Worm (Caenorhabditis elegans): Measurements from ENCODE around the gene F27E5.9.

Gene F27E5.9

ce11 chrII:10134285-10134995 lies at the start of gene F27E5.9:
TSS of gene F27E5.9 (plus strand) at chrII:10134945.
- TF ChIP-seq peb-1 (tag; optimal IDR thresholded peaks at IDR 0.05) (no peak), ceh-16 (tag; optimal IDR thresholded peaks at IDR 0.05) (no peak), sma-9 (GFP tag; optimal IDR thresholded peaks at IDR 0.05) (peak; percentile 56), sma-9 (tag; optimal IDR thresholded peaks at IDR 0.05) (no peak), ceh-82 (tag; optimal IDR thresholded peaks at IDR 0.05) (no peak), mab-5 (tag; optimal IDR thresholded peaks at IDR 0.05) (no peak), gmeb-1 (tag; optimal IDR thresholded peaks at IDR 0.05) (peak; percentile 38), elt-3 (tag; optimal IDR thresholded peaks at IDR 0.05) (no peak), zag-1 (tag; optimal IDR thresholded peaks at IDR 0.05) (no peak), fos-1 (tag; optimal IDR thresholded peaks at IDR 0.05) (peak; percentile 100), Y55F3AM.14 (GFP tag; optimal IDR thresholded peaks at IDR 0.05) (no peak), nhr-23 (tag; optimal IDR thresholded peaks at IDR 0.05) (no peak), unc-39 (tag; optimal IDR thresholded peaks at IDR 0.05) (no peak), blmp-1 (tag; optimal IDR thresholded peaks at IDR 0.05; ENCODE audit: insufficient read depth) (no peak), mbf-1 (tag; optimal IDR thresholded peaks at IDR 0.05) (no peak), dmd-4 (tag; optimal IDR thresholded peaks at IDR 0.05) (no peak), lsy-2 (tag; optimal IDR thresholded peaks at IDR 0.05) (no peak), nhr-11 (tag; optimal IDR thresholded peaks at IDR 0.05) (no peak), crh-2 (tag; optimal IDR thresholded peaks at IDR 0.05) (peak; percentile 12), nhr-6 (tag; optimal IDR thresholded peaks at IDR 0.05) (no peak), snpc-4 (tag; optimal IDR thresholded peaks at IDR 0.05) (no peak)

DNA sequence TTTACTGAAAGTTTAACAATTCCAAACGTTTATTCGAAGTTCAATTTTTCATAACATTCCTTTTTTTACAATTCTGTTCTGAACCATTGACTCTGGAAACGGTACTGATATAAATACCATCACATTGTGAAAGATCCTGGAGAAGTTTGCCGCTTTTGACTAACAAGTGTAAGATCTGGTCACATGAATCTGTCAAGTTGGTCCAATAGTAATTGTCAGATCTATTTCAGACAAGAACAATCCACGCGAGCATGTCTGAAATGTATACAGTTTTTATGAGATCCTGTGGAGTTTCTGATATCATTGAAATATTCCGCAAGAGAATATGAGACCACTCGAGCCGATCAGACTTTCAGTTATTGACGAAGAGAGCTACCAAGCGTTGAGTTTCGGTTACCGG lies 41.6 kb upstream of the F27E5.9 start:
- no peak for TF ChIP-seq nhr-23 (tag; optimal IDR thresholded peaks at IDR 0.05)
- TF ChIP-seq zag-1 (tag; optimal IDR thresholded peaks at IDR 0.05): no peak
- TF ChIP-seq lin-11 (tag; optimal IDR thresholded peaks at IDR 0.05): no peak
- no peak for TF ChIP-seq crh-2 (tag; optimal IDR thresholded peaks at IDR 0.05)
- TF ChIP-seq unc-55 (GFP tag; optimal IDR thresholded peaks at IDR 0.05): no peak
- TF ChIP-seq blmp-1 (tag; optimal IDR thresholded peaks at IDR 0.05; ENCODE audit: insufficient read depth): no peak
- no peak for TF ChIP-seq unc-62 (GFP tag; optimal IDR thresholded peaks at IDR 0.05)

DNA sequence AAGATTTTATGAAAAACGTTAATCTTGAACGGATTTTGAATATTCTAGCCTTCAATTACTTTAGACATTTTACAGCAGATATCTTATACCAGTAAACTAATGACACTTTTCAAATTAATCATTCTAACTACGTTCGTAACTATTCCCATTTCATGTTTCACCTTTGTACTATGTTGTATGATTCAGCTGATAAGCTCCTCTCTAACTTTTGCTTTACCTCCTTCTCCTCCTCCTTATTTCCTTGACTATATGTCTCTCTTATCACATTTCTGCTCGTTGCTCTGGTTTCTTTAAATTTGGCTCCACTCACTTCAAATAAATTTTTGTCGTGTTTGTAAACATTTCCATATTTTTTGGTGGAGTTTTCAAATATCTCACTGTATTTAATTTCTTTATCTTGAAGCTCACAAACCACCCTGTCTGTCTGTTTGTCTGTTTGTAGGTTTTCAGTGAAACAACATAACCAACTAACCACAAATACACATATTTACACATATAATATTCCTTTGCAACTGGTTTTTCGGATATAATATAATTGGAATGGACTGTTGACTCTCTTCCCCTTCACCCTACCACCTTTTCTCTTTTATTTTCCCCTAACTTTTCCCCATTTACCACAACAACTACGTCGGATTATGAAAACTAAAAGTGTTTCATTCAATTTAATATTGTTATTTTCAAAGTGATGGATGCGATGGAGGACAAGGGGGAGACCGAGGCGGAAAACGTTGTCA lies 40.4 kb upstream of the F27E5.9 start, which contains the start of gene lact-2:
TSS of gene lact-2 (plus strand) at position 684 of the 734 bp plus-strand sequence.
- peak; percentile 7 for TF ChIP-seq crh-2 (tag; optimal IDR thresholded peaks at IDR 0.05)
- TF ChIP-seq nhr-129 (tag; optimal IDR thresholded peaks at IDR 0.05): no peak
- TF ChIP-seq aly-2 (tag; optimal IDR thresholded peaks at IDR 0.05): no peak
- no peak for TF ChIP-seq elt-1 (tag; optimal IDR thresholded peaks at IDR 0.05)
- TF ChIP-seq fos-1 (tag; optimal IDR thresholded peaks at IDR 0.05): peak; percentile 96
- no peak for TF ChIP-seq nhr-11 (tag; optimal IDR thresholded peaks at IDR 0.05)
- TF ChIP-seq ztf-1 (GFP tag; conservative IDR thresholded peaks at IDR 0.05): no peak
- no peak for TF ChIP-seq alr-1 (tag; optimal IDR thresholded peaks at IDR 0.05)
- no peak for TF ChIP-seq ztf-11 (tag; optimal IDR thresholded peaks at IDR 0.05)

DNA sequence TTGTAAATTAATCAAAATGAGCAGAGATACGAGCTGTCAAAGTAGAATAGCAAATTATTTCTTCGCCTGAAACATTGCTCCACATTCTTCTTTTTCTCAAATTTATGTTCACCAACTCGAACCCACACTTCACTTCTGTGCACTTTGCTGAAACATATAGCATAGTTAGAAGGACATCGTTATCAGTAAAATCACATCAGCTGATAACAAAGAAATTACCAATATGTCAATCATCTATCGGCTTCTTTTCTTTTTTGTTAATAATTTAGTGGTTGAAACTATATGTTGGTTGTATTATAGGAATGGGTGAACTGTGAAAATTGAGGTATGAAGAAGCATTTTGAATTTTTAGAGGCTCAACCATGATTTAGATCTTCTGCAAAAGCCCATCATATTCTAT lies 39.5 kb upstream of the F27E5.9 start:
- TF ChIP-seq fos-1 (tag; optimal IDR thresholded peaks at IDR 0.05) (peak; percentile 72), C34F6.9 (tag; optimal IDR thresholded peaks at IDR 0.05) (no peak)

DNA sequence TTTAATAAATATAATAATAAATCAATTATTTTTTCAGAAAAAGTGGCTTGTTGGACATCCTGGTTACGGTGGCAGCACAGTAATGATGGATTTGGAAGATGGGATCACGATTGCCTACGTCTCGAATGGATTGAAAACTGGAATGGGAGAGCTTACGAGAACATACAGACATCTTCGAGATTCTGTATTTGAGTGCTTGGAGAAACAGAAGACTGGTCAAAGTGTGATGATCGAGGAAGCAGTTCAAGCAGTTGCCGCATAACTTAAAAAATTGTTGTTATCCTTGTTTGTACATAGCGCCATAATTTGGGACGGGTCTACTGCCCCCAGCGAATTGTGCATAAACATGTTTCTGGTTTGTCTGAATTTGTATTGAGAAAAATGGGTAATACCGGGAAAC lies 36.3 kb upstream of the F27E5.9 start:
- TF ChIP-seq nhr-129 (tag; optimal IDR thresholded peaks at IDR 0.05) (no peak), nhr-237 (tag; optimal IDR thresholded peaks at IDR 0.05) (no peak), R02D3.7 (tag; optimal IDR thresholded peaks at IDR 0.05) (no peak), mbf-1 (tag; optimal IDR thresholded peaks at IDR 0.05) (no peak), ztf-11 (tag; optimal IDR thresholded peaks at IDR 0.05) (no peak), snpc-4 (tag; optimal IDR thresholded peaks at IDR 0.05) (no peak), sma-9 (GFP tag; optimal IDR thresholded peaks at IDR 0.05) (no peak), sma-9 (tag; optimal IDR thresholded peaks at IDR 0.05) (no peak), ceh-16 (tag; optimal IDR thresholded peaks at IDR 0.05) (no peak), nhr-77 (tag; optimal IDR thresholded peaks at IDR 0.05) (no peak), gmeb-1 (tag; optimal IDR thresholded peaks at IDR 0.05) (no peak), mab-5 (tag; optimal IDR thresholded peaks at IDR 0.05) (no peak), lin-13 (GFP tag; optimal IDR thresholded peaks at IDR 0.05) (no peak), fos-1 (tag; optimal IDR thresholded peaks at IDR 0.05) (no peak), peb-1 (tag; optimal IDR thresholded peaks at IDR 0.05) (no peak), C34F6.9 (tag; optimal IDR thresholded peaks at IDR 0.05) (no peak), nhr-6 (tag; optimal IDR thresholded peaks at IDR 0.05) (no peak)
